Worm (Caenorhabditis elegans) whole organism, L2 larva: ENCODE measurements around the gene stc-1.

Source experiments
- C34F6.9 ChIP-seq: fragments of 150-350 bp; optimal IDR thresholded peaks from 2 replicates; lab custom pipeline; 2014; ENCODE audit warnings: missing biosample characterization, missing genetic modification characterization
- F13H6.1 ChIP-seq: sonication (generic microtip); optimal IDR thresholded peaks from 2 replicates; lab custom pipeline; 2016; ENCODE audit warnings: missing genetic modification characterization, missing compliant biosample characterization
- R02D3.7 ChIP-seq: fragments of 150-350 bp; optimal IDR thresholded peaks from 2 replicates; lab custom pipeline; 2014; ENCODE audit warnings: missing biosample characterization, missing genetic modification characterization
- Y55F3AM.14 ChIP-seq: fragments of 200-800 bp; sonication (Bioruptor generic); optimal IDR thresholded peaks from 2 replicates; lab custom pipeline; 2018; ENCODE audit warnings: mild to moderate bottlenecking, missing genetic modification characterization, missing compliant biosample characterization
- ZK546.5 ChIP-seq: sonication (generic microtip); optimal IDR thresholded peaks from 2 replicates; lab custom pipeline; 2017; ENCODE audit warnings: missing biosample characterization, missing genetic modification characterization
- alr-1 ChIP-seq: fragments of 150-350 bp; optimal IDR thresholded peaks from 2 replicates; lab custom pipeline; 2014; ENCODE audit warnings: missing biosample characterization, missing genetic modification characterization
- aly-2 ChIP-seq: fragments of 150-350 bp; optimal IDR thresholded peaks from 2 replicates; lab custom pipeline; 2014; ENCODE audit warnings: missing biosample characterization, missing genetic modification characterization
- ama-1 ChIP-seq: fragments of 150-350 bp; optimal IDR thresholded peaks from 2 replicates; lab custom pipeline; 2018; ENCODE audit warnings: inconsistent platforms
- blmp-1 ChIP-seq: sonication (generic microtip); optimal IDR thresholded peaks from 2 replicates; lab custom pipeline; 2017; ENCODE audit warnings: missing genetic modification characterization, mild to moderate bottlenecking, missing compliant biosample characterization, antibody characterized with exemption, moderate library complexity; ENCODE audit not compliant: insufficient read depth
- ceh-16 ChIP-seq: fragments of 150-350 bp; optimal IDR thresholded peaks from 2 replicates; lab custom pipeline; 2014; ENCODE audit warnings: missing biosample characterization, missing genetic modification characterization
- ceh-82 ChIP-seq: fragments of 150-350 bp; optimal IDR thresholded peaks from 2 replicates; lab custom pipeline; 2014; ENCODE audit warnings: missing biosample characterization, missing genetic modification characterization
- crh-2 ChIP-seq: sonication (generic microtip); optimal IDR thresholded peaks from 2 replicates; lab custom pipeline; 2017; ENCODE audit warnings: missing biosample characterization, missing genetic modification characterization
- dmd-4 ChIP-seq: sonication (generic microtip); optimal IDR thresholded peaks from 2 replicates; lab custom pipeline; 2017; ENCODE audit warnings: missing biosample characterization, missing genetic modification characterization
- egl-27 ChIP-seq: sonication (generic microtip); optimal IDR thresholded peaks from 3 replicates; lab custom pipeline; 2017; ENCODE audit warnings: missing biosample characterization, missing genetic modification reagents, missing genetic modification characterization
- elt-1 ChIP-seq: fragments of 150-350 bp; optimal IDR thresholded peaks from 2 replicates; lab custom pipeline; 2014; ENCODE audit warnings: missing biosample characterization, missing genetic modification characterization
- elt-3 ChIP-seq: sonication (generic microtip); optimal IDR thresholded peaks from 2 replicates; lab custom pipeline; 2017; ENCODE audit warnings: missing biosample characterization, missing genetic modification characterization
- fos-1 ChIP-seq: fragments of 150-350 bp; optimal IDR thresholded peaks from 2 replicates; lab custom pipeline; 2014; ENCODE audit warnings: missing biosample characterization, missing genetic modification characterization
- gmeb-1 ChIP-seq: fragments of 150-350 bp; optimal IDR thresholded peaks from 2 replicates; lab custom pipeline; 2014; ENCODE audit warnings: missing biosample characterization, missing genetic modification characterization
- lin-11 ChIP-seq: fragments of 150-350 bp; sonication (generic microtip); optimal IDR thresholded peaks from 2 replicates; lab custom pipeline; 2014; ENCODE audit warnings: missing biosample characterization, missing genetic modification characterization, inconsistent platforms, mixed read lengths
- lin-13 ChIP-seq: fragments of 150-350 bp; optimal IDR thresholded peaks from 2 replicates; lab custom pipeline; 2014; ENCODE audit warnings: missing biosample characterization, missing genetic modification reagents, missing genetic modification characterization
- lin-39 ChIP-seq: fragments of 150-350 bp; optimal IDR thresholded peaks from 2 replicates; lab custom pipeline; 2014; ENCODE audit warnings: missing biosample characterization, missing genetic modification reagents, missing genetic modification characterization
- lsy-2 ChIP-seq, 2 experiments: fragments of 150-350 bp in 1 of 2; sonication (generic microtip) in 1 of 2; optimal IDR thresholded peaks; 2 replicates each; lab custom pipeline; 2014 to 2017; ENCODE audit warnings: missing biosample characterization in 2 of 2, missing genetic modification characterization in 2 of 2
- mab-5 ChIP-seq: fragments of 150-350 bp; optimal IDR thresholded peaks from 2 replicates; lab custom pipeline; 2014; ENCODE audit warnings: missing biosample characterization, missing genetic modification characterization
- mbf-1 ChIP-seq: sonication (generic microtip); optimal IDR thresholded peaks from 2 replicates; lab custom pipeline; 2017; ENCODE audit warnings: missing biosample characterization, missing genetic modification characterization
- mdl-1 ChIP-seq, 2 experiments: fragments of 150-350 bp in 1 of 2; sonication (generic microtip) in 1 of 2; optimal IDR thresholded peaks; 2 replicates each; lab custom pipeline; 2017; ENCODE audit warnings: missing biosample characterization in 2 of 2, missing genetic modification characterization in 2 of 2
- nhr-10 ChIP-seq: sonication (generic microtip); optimal IDR thresholded peaks from 2 replicates; lab custom pipeline; 2017; ENCODE audit warnings: missing biosample characterization, missing genetic modification characterization
- nhr-11 ChIP-seq: fragments of 150-350 bp; optimal IDR thresholded peaks from 2 replicates; lab custom pipeline; 2014; ENCODE audit warnings: missing biosample characterization, missing genetic modification characterization
- nhr-12 ChIP-seq: fragments of 150-350 bp; optimal IDR thresholded peaks from 2 replicates; lab custom pipeline; 2014; ENCODE audit warnings: missing biosample characterization, missing genetic modification characterization
- nhr-129 ChIP-seq: fragments of 150-350 bp; optimal IDR thresholded peaks from 2 replicates; lab custom pipeline; 2014; ENCODE audit warnings: missing biosample characterization, missing genetic modification characterization
- nhr-21 ChIP-seq: fragments of 150-350 bp; optimal IDR thresholded peaks from 2 replicates; lab custom pipeline; 2014; ENCODE audit warnings: missing biosample characterization, missing genetic modification characterization
- nhr-23 ChIP-seq: fragments of 150-350 bp; optimal IDR thresholded peaks from 2 replicates; lab custom pipeline; 2014; ENCODE audit warnings: missing biosample characterization, missing genetic modification reagents, missing genetic modification characterization
- nhr-237 ChIP-seq: fragments of 150-350 bp; optimal IDR thresholded peaks from 2 replicates; lab custom pipeline; 2014; ENCODE audit warnings: missing biosample characterization, missing genetic modification characterization
- nhr-25 ChIP-seq: fragments of 150-350 bp; sonication (generic microtip); optimal IDR thresholded peaks from 3 replicates; lab custom pipeline; 2014; ENCODE audit warnings: missing biosample characterization, missing genetic modification characterization
- nhr-6 ChIP-seq: fragments of 150-350 bp; optimal IDR thresholded peaks from 2 replicates; lab custom pipeline; 2014; ENCODE audit warnings: missing biosample characterization, missing genetic modification characterization
- nhr-77 ChIP-seq: fragments of 150-350 bp; optimal IDR thresholded peaks from 2 replicates; lab custom pipeline; 2014; ENCODE audit warnings: missing biosample characterization, missing genetic modification characterization
- peb-1 ChIP-seq: fragments of 150-350 bp; optimal IDR thresholded peaks from 2 replicates; lab custom pipeline; 2014; ENCODE audit warnings: missing biosample characterization, missing genetic modification characterization
- sem-4 ChIP-seq: fragments of 150-350 bp; optimal IDR thresholded peaks from 2 replicates; lab custom pipeline; 2014; ENCODE audit warnings: missing biosample characterization, missing genetic modification reagents, missing genetic modification characterization
- skn-1 ChIP-seq: sonication (generic microtip); optimal IDR thresholded peaks from 2 replicates; lab custom pipeline; 2017; ENCODE audit warnings: missing biosample characterization, missing genetic modification characterization
- sma-3 ChIP-seq: sonication (generic microtip); optimal IDR thresholded peaks from 2 replicates; lab custom pipeline; 2016; ENCODE audit warnings: missing genetic modification reagents, missing genetic modification characterization, missing compliant biosample characterization
- sma-9 ChIP-seq, 2 experiments: fragments of 150-350 bp in 1 of 2; sonication (generic microtip) in 1 of 2; optimal IDR thresholded peaks; 2 replicates each; lab custom pipeline; 2014 to 2016; ENCODE audit warnings: missing genetic modification characterization in 2 of 2, mild to moderate bottlenecking in 1 of 2, missing biosample characterization in 1 of 2, missing compliant biosample characterization in 1 of 2, missing genetic modification reagents in 1 of 2, moderate library complexity in 1 of 2
- snpc-4 ChIP-seq: fragments of 150-350 bp; optimal IDR thresholded peaks from 2 replicates; lab custom pipeline; 2014; ENCODE audit warnings: missing biosample characterization, missing genetic modification characterization
- unc-39 ChIP-seq: fragments of 150-350 bp; optimal IDR thresholded peaks from 2 replicates; lab custom pipeline; 2014; ENCODE audit warnings: missing biosample characterization, missing genetic modification characterization
- unc-55 ChIP-seq: fragments of 150-350 bp; sonication (generic microtip); optimal IDR thresholded peaks from 3 replicates; lab custom pipeline; 2014; ENCODE audit warnings: missing biosample characterization, missing genetic modification reagents, missing genetic modification characterization
- unc-62 ChIP-seq: fragments of 150-350 bp; optimal IDR thresholded peaks from 2 replicates; lab custom pipeline; 2014; ENCODE audit warnings: missing biosample characterization, missing genetic modification reagents, missing genetic modification characterization
- zag-1 ChIP-seq: fragments of 150-350 bp; optimal IDR thresholded peaks from 2 replicates; lab custom pipeline; 2014; ENCODE audit warnings: missing biosample characterization, missing genetic modification characterization
- ztf-1 ChIP-seq: fragments of 200-800 bp; sonication (Bioruptor generic); conservative IDR thresholded peaks from 2 replicates; pipeline ENCODE4 v1.3.6; 2022; ENCODE audit warnings: missing genetic modification characterization, missing compliant biosample characterization
- ztf-11 ChIP-seq: sonication (generic microtip); optimal IDR thresholded peaks from 2 replicates; lab custom pipeline; 2017; ENCODE audit warnings: missing biosample characterization, missing genetic modification characterization
- ztf-4 ChIP-seq: fragments of 150-350 bp; optimal IDR thresholded peaks from 2 replicates; lab custom pipeline; 2014; ENCODE audit warnings: missing biosample characterization, missing genetic modification characterization

stc-1 gene

DNA sequence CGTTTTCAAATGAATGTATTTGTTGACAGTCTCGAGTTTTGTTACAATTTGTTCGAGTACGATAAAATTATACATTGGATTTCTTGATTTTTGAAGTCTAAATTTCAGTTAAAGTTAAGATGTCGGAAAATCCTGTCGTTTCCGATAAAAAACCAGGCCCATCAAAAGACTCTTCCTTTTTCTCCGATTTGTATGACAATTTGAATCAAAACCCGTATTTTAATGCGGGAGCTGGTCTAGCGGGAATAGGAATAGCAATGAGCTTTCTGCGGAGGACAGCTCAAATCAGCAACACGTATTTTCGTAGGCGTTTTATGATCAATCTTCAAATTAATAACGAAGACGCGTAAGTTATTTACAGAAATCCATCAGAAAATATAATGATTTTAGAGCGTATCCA lies 5.0 kb upstream of the stc-1 start, which contains the start of gene bcs-1:
Gene bcs-1 (plus strand): TSS at position 109 of the 400 bp plus-strand sequence.
- TF ChIP-seq nhr-23 (tag; lab: Kevin White, UChicago) (no peak), ZK546.5 (tag; lab: Kevin White, UChicago) (no peak), mbf-1 (tag; lab: Kevin White, UChicago) (no peak), skn-1 (tag; lab: Kevin White, UChicago) (no peak), sma-3 (GFP tag; lab: Kevin White, UChicago) (no peak), ztf-11 (no peak), blmp-1 (tag; lab: Kevin White, UChicago) (no peak), sem-4 (tag; lab: Kevin White, UChicago) (no peak), sma-9 (GFP tag; optimal IDR thresholded peaks at IDR 0.05; lab: Kevin White, UChicago) (no peak), sma-9 (tag; optimal IDR thresholded peaks at IDR 0.05; lab: Kevin White, UChicago) (no peak), snpc-4 (tag; lab: Kevin White, UChicago) (no peak), nhr-10 (tag; lab: Kevin White, UChicago) (no peak)

- peak; percentile 71 for TF ChIP-seq ztf-4
- no peak for TF ChIP-seq nhr-23 (tag; lab: Kevin White, UChicago)
- TF ChIP-seq alr-1 (tag; lab: Kevin White, UChicago): no peak
- TF ChIP-seq R02D3.7 (tag; lab: Kevin White, UChicago): peak; percentile 5
- no peak for TF ChIP-seq nhr-11 (tag; lab: Kevin White, UChicago)
- no peak for TF ChIP-seq elt-1
- no peak for TF ChIP-seq mbf-1 (tag; lab: Kevin White, UChicago)
- TF ChIP-seq mdl-1 (tag; optimal IDR thresholded peaks at IDR 0.05; lab: Kevin White, UChicago): peak in 1 of 2 experiments; percentile 51
- TF ChIP-seq sma-9 (GFP tag; optimal IDR thresholded peaks at IDR 0.05; lab: Kevin White, UChicago): peak; percentile 79
- TF ChIP-seq sma-9 (tag; optimal IDR thresholded peaks at IDR 0.05; lab: Kevin White, UChicago): no peak
- peak; percentile 78 for TF ChIP-seq ama-1 (lab: Kevin White, UChicago)
- TF ChIP-seq nhr-6 (tag; lab: Kevin White, UChicago): peak; percentile 71
- TF ChIP-seq unc-55 (GFP tag; lab: Kevin White, UChicago): peak; percentile 97
- TF ChIP-seq nhr-77 (tag; lab: Kevin White, UChicago): no peak
- peak; percentile 81 for TF ChIP-seq fos-1 (tag; lab: Kevin White, UChicago)
- peak; percentile 88 for TF ChIP-seq lin-13 (GFP tag; lab: Kevin White, UChicago)
- TF ChIP-seq unc-39 (tag; lab: Kevin White, UChicago): no peak
- TF ChIP-seq sem-4 (tag; lab: Kevin White, UChicago): peak; percentile 74
- peak; percentile 42 for TF ChIP-seq mab-5 (tag; lab: Kevin White, UChicago)
- TF ChIP-seq elt-3 (tag; lab: Kevin White, UChicago): no peak
- peak; percentile 87 for TF ChIP-seq nhr-25 (tag; lab: Kevin White, UChicago)
- no peak for TF ChIP-seq egl-27 (tag; lab: Kevin White, UChicago)
- peak; percentile 88 for TF ChIP-seq F13H6.1 (tag; lab: Kevin White, UChicago)
- TF ChIP-seq nhr-21 (tag; lab: Kevin White, UChicago): peak; percentile 81
- peak; percentile 52 for TF ChIP-seq nhr-12 (tag; lab: Kevin White, UChicago)
- peak; percentile 97 for TF ChIP-seq gmeb-1 (tag; lab: Kevin White, UChicago)
- no peak for TF ChIP-seq ztf-1 (GFP tag; lab: Robert Waterston, UW)
- TF ChIP-seq nhr-237 (tag; lab: Kevin White, UChicago): peak; percentile 38
- TF ChIP-seq ZK546.5 (tag; lab: Kevin White, UChicago): peak; percentile 96
- TF ChIP-seq sma-3 (GFP tag; lab: Kevin White, UChicago): peak; percentile 88
- TF ChIP-seq nhr-129 (tag; lab: Kevin White, UChicago): peak; percentile 92
- TF ChIP-seq ceh-82 (tag; lab: Kevin White, UChicago): no peak
- no peak for TF ChIP-seq unc-62 (GFP tag; lab: Kevin White, UChicago)
- TF ChIP-seq nhr-10 (tag; lab: Kevin White, UChicago): no peak
- TF ChIP-seq ztf-11: no peak
- peak; percentile 33 for TF ChIP-seq blmp-1 (tag; lab: Kevin White, UChicago)
- no peak for TF ChIP-seq dmd-4 (tag; lab: Kevin White, UChicago)
- TF ChIP-seq lin-11 (tag; lab: Kevin White, UChicago): peak; percentile 95
- TF ChIP-seq crh-2: peak; percentile 96
- no peak for TF ChIP-seq lin-39
- peak; percentile 66 for TF ChIP-seq ceh-16 (tag; lab: Kevin White, UChicago)
- TF ChIP-seq peb-1 (tag; lab: Kevin White, UChicago): no peak
- peak; percentile 15 for TF ChIP-seq Y55F3AM.14
- peak; percentile 80 for TF ChIP-seq snpc-4 (tag; lab: Kevin White, UChicago)
- TF ChIP-seq aly-2 (tag; lab: Kevin White, UChicago): no peak
- peak; percentile 93 to 99 for TF ChIP-seq lsy-2 (tag; optimal IDR thresholded peaks at IDR 0.05; lab: Kevin White, UChicago)
- TF ChIP-seq zag-1: peak; percentile 71
- peak; percentile 98 for TF ChIP-seq C34F6.9
- no peak for TF ChIP-seq skn-1 (tag; lab: Kevin White, UChicago)
These were observed 3.4 kb upstream of the stc-1 start, which contains the start of the genes col-38 and rpl-5 for ce11 chrII:8569038-8569977. Gene col-38 (minus strand): TSS chrII:8569088. Gene rpl-5 (plus strand): TSS chrII:8569927.
